Fruit fly (Drosophila melanogaster) whole organism, embryonic: ENCODE results near the gene spas.

Source experiments
- Antp ChIP-seq: fragments of 200-800 bp; sonication (Bioruptor generic); optimal IDR thresholded peaks from 3 replicates; lab custom pipeline; 2016; ENCODE audit warnings: missing biosample characterization, missing genetic modification characterization
- Atf3 ChIP-seq: fragments of 200-800 bp; sonication (Bioruptor generic); optimal IDR thresholded peaks from 3 replicates; lab custom pipeline; 2016; ENCODE audit warnings: missing biosample characterization, missing genetic modification characterization
- Bteb2 ChIP-seq: fragments of 200-800 bp; sonication (Bioruptor generic); optimal IDR thresholded peaks from 2 replicates; lab custom pipeline; 2016; ENCODE audit warnings: missing biosample characterization, missing genetic modification characterization
- CG10565 ChIP-seq: fragments of 200-800 bp; sonication (Bioruptor generic); optimal IDR thresholded peaks from 3 replicates; lab custom pipeline; 2016; ENCODE audit warnings: missing biosample characterization, mild to moderate bottlenecking, missing genetic modification characterization
- CG11456 ChIP-seq: fragments of 200-800 bp; sonication (Bioruptor generic); IDR thresholded peaks from 3 replicates; pipeline ENCODE4 v1.3.6; 2022; ENCODE audit warnings: missing biosample characterization, missing genetic modification characterization
- CG13287 ChIP-seq: fragments of 200-800 bp; sonication (Bioruptor generic); IDR thresholded peaks from 2 replicates; pipeline ENCODE4 v1.3.6; 2022; ENCODE audit warnings: missing biosample characterization, missing genetic modification characterization; ENCODE audit not compliant: partially characterized antibody
- CG14710 ChIP-seq: fragments of 200-800 bp; sonication (Bioruptor generic); optimal IDR thresholded peaks from 3 replicates; lab custom pipeline; 2019; ENCODE audit warnings: missing biosample characterization, mild to moderate bottlenecking, missing genetic modification characterization, moderate library complexity
- CG15479 ChIP-seq: fragments of 200-800 bp; sonication (Bioruptor generic); optimal IDR thresholded peaks from 3 replicates; lab custom pipeline; 2019; ENCODE audit warnings: missing biosample characterization, mild to moderate bottlenecking, missing genetic modification characterization, moderate library complexity
- CG17359 ChIP-seq: fragments of 200-800 bp; sonication (Bioruptor generic); optimal IDR thresholded peaks from 3 replicates; lab custom pipeline; 2018; ENCODE audit warnings: missing biosample characterization, mild to moderate bottlenecking, missing genetic modification characterization, moderate library complexity
- CG18262 ChIP-seq: fragments of 200-800 bp; optimal IDR thresholded peaks from 3 replicates; lab custom pipeline; 2019; ENCODE audit warnings: missing biosample characterization, mild to moderate bottlenecking, missing genetic modification characterization, moderate library complexity
- CG18476 ChIP-seq: fragments of 200-800 bp; sonication (Bioruptor generic); optimal IDR thresholded peaks from 2 replicates; lab custom pipeline; 2016; ENCODE audit warnings: missing biosample characterization, mild to moderate bottlenecking, missing genetic modification characterization
- CG2116 ChIP-seq: fragments of 200-800 bp; sonication (Bioruptor generic); optimal IDR thresholded peaks from 3 replicates; lab custom pipeline; 2018; ENCODE audit warnings: missing biosample characterization, mild to moderate bottlenecking, missing genetic modification characterization
- CG30403 ChIP-seq: fragments of 200-800 bp; sonication (Bioruptor generic); optimal IDR thresholded peaks from 3 replicates; lab custom pipeline; 2016; ENCODE audit warnings: missing biosample characterization, missing genetic modification characterization
- CG31224 ChIP-seq: fragments of 200-800 bp; sonication (Bioruptor generic); IDR thresholded peaks from 2 replicates; pipeline ENCODE4 v1.3.6; 2022; ENCODE audit warnings: missing biosample characterization, missing genetic modification characterization
- CG31441 ChIP-seq: fragments of 200-800 bp; sonication (Bioruptor generic); IDR thresholded peaks from 2 replicates; pipeline ENCODE4 v1.3.6; 2022; ENCODE audit warnings: missing biosample characterization, missing genetic modification characterization
- CG3407 ChIP-seq: fragments of 200-800 bp; sonication (Bioruptor generic); optimal IDR thresholded peaks from 2 replicates; lab custom pipeline; 2018; ENCODE audit warnings: missing biosample characterization, mild to moderate bottlenecking, missing genetic modification characterization
- CG3726 ChIP-seq: fragments of 200-800 bp; sonication (Bioruptor generic); IDR thresholded peaks from 3 replicates; pipeline ENCODE4, ENCODE4 v1.3.6; 2022; ENCODE audit warnings: missing biosample characterization, missing genetic modification characterization
- CG5180 ChIP-seq: fragments of 200-800 bp; sonication (Bioruptor generic); optimal IDR thresholded peaks from 3 replicates; lab custom pipeline; 2017; ENCODE audit warnings: missing biosample characterization, missing genetic modification characterization, mild to moderate bottlenecking, moderate library complexity, missing genetic modification reagents
- CG6175 ChIP-seq: fragments of 200-800 bp; sonication (Bioruptor generic); IDR thresholded peaks from 3 replicates; pipeline ENCODE4 v1.3.6; 2022; ENCODE audit warnings: missing biosample characterization, missing genetic modification characterization
- CG8478 ChIP-seq: fragments of >200 bp; optimal IDR thresholded peaks from 2 replicates; lab custom pipeline; 2018
- CG9437 ChIP-seq: fragments of 200-800 bp; sonication (Bioruptor generic); optimal IDR thresholded peaks from 2 replicates; lab custom pipeline; 2018; ENCODE audit warnings: missing biosample characterization, mild to moderate bottlenecking, missing genetic modification characterization
- CG9727 ChIP-seq: fragments of 200-800 bp; sonication (Bioruptor generic); optimal IDR thresholded peaks from 3 replicates; lab custom pipeline; 2017; ENCODE audit warnings: missing biosample characterization, mild to moderate bottlenecking, missing genetic modification characterization
- Camta ChIP-seq: fragments of 200-800 bp; sonication (Bioruptor generic); optimal IDR thresholded peaks from 2 replicates; lab custom pipeline; 2016; ENCODE audit warnings: missing biosample characterization, missing genetic modification characterization
- CkIIα-i1 ChIP-seq: fragments of 200-800 bp; sonication (Bioruptor generic); IDR thresholded peaks from 2 replicates; pipeline ENCODE4 v1.3.6; 2022; ENCODE audit warnings: missing biosample characterization, missing genetic modification characterization
- Doc3 ChIP-seq: fragments of 200-800 bp; sonication (Bioruptor generic); IDR thresholded peaks from 3 replicates; pipeline ENCODE4 v1.3.6; 2022; ENCODE audit warnings: missing biosample characterization, missing genetic modification characterization; ENCODE audit not compliant: partially characterized antibody
- Gug ChIP-seq: fragments of 200-800 bp; sonication (Bioruptor generic); IDR thresholded peaks from 4 replicates; pipeline ENCODE4 v1.3.6; 2022; ENCODE audit warnings: missing biosample characterization, missing genetic modification characterization
- Hr3 ChIP-seq: fragments of 200-800 bp; sonication (Bioruptor generic); optimal IDR thresholded peaks from 3 replicates; lab custom pipeline; 2016; ENCODE audit warnings: missing biosample characterization, missing genetic modification characterization
- MTF-1 ChIP-seq: fragments of 200-800 bp; sonication (Bioruptor generic); optimal IDR thresholded peaks from 2 replicates; lab custom pipeline; 2018; ENCODE audit warnings: missing biosample characterization, mild to moderate bottlenecking, missing genetic modification characterization, borderline replicate concordance
- Mad ChIP-seq: fragments of 200-800 bp; sonication (Bioruptor generic); optimal IDR thresholded peaks from 2 replicates; lab custom pipeline; 2016; ENCODE audit warnings: missing biosample characterization, missing genetic modification characterization
- Max ChIP-seq: fragments of 200-800 bp; sonication (Bioruptor generic); optimal IDR thresholded peaks from 2 replicates; lab custom pipeline; 2016; ENCODE audit warnings: missing biosample characterization, mild to moderate bottlenecking, missing genetic modification characterization
- NFAT ChIP-seq: fragments of 200-800 bp; sonication (Bioruptor generic); IDR thresholded peaks from 2 replicates; pipeline ENCODE4 v1.3.6; 2022; ENCODE audit warnings: missing biosample characterization, missing genetic modification characterization
- Pdp1 ChIP-seq, 2 experiments: fragments of 200-800 bp; sonication (Bioruptor generic); optimal IDR thresholded peaks; 3 replicates each; lab custom pipeline; 2016; ENCODE audit warnings: missing biosample characterization in 2 of 2, missing genetic modification characterization in 2 of 2, mild to moderate bottlenecking in 1 of 2, moderate library complexity in 1 of 2
- Six4 ChIP-seq: fragments of 200-800 bp; sonication (Bioruptor generic); optimal IDR thresholded peaks from 2 replicates; lab custom pipeline; 2016; ENCODE audit warnings: missing biosample characterization, missing genetic modification characterization
- Sry-β ChIP-seq: fragments of 200-800 bp; sonication (Bioruptor generic); optimal IDR thresholded peaks from 2 replicates; lab custom pipeline; 2018; ENCODE audit warnings: missing biosample characterization, mild to moderate bottlenecking, missing genetic modification characterization, moderate library complexity
- Trl ChIP-seq, 3 experiments: fragments of >200 bp in 2 of 3; fragments of 200-800 bp in 1 of 3; sonication (Bioruptor generic) in 1 of 3; optimal IDR thresholded peaks; 2 replicates in 1 of 3; 3 replicates in 2 of 3; lab custom pipeline; 2016 to 2017; ENCODE audit warnings: missing biosample characterization in 1 of 3, missing genetic modification characterization in 1 of 3
- ab ChIP-seq: fragments of 200-800 bp; sonication (Bioruptor generic); optimal IDR thresholded peaks from 2 replicates; lab custom pipeline; 2016; ENCODE audit warnings: missing biosample characterization, missing genetic modification characterization
- ash1 ChIP-seq: fragments of 200-800 bp; sonication (Bioruptor generic); optimal IDR thresholded peaks from 2 replicates; lab custom pipeline; 2018; ENCODE audit warnings: missing biosample characterization, mild to moderate bottlenecking, missing genetic modification characterization
- dmrt11E ChIP-seq: fragments of 200-800 bp; sonication (Bioruptor generic); optimal IDR thresholded peaks from 3 replicates; lab custom pipeline; 2018; ENCODE audit warnings: missing biosample characterization, mild to moderate bottlenecking, missing genetic modification characterization, moderate library complexity
- esg ChIP-seq: fragments of 200-800 bp; sonication (Bioruptor generic); conservative IDR thresholded peaks from 2 replicates; pipeline ENCODE4 v1.3.6; 2022; ENCODE audit warnings: missing biosample characterization, missing genetic modification characterization
- fd96Cb ChIP-seq: fragments of 200-800 bp; sonication (Bioruptor generic); optimal IDR thresholded peaks from 2 replicates; lab custom pipeline; 2018; ENCODE audit warnings: missing biosample characterization, mild to moderate bottlenecking, missing genetic modification characterization, moderate library complexity
- gsb-n ChIP-seq: fragments of 200-800 bp; sonication (Bioruptor generic); optimal IDR thresholded peaks from 3 replicates; lab custom pipeline; 2018; ENCODE audit warnings: missing biosample characterization, mild to moderate bottlenecking, missing genetic modification characterization
- kay ChIP-seq: fragments of 200-800 bp; sonication (Bioruptor generic); optimal IDR thresholded peaks from 2 replicates; lab custom pipeline; 2016; ENCODE audit warnings: missing biosample characterization, missing genetic modification characterization
- salm ChIP-seq: fragments of 200-800 bp; sonication (Bioruptor generic); optimal IDR thresholded peaks from 2 replicates; lab custom pipeline; 2018; ENCODE audit warnings: missing biosample characterization, mild to moderate bottlenecking, missing genetic modification characterization
- sisA ChIP-seq: fragments of 200-800 bp; sonication (Bioruptor generic); IDR thresholded peaks from 2 replicates; pipeline ENCODE4 v1.3.6; 2022; ENCODE audit warnings: missing biosample characterization, missing genetic modification characterization
- sob ChIP-seq: fragments of 200-800 bp; sonication (Bioruptor generic); IDR thresholded peaks from 2 replicates; pipeline ENCODE4 v1.3.6; 2022; ENCODE audit warnings: missing biosample characterization, missing genetic modification characterization
- tio ChIP-seq: fragments of 200-800 bp; sonication (Bioruptor generic); optimal IDR thresholded peaks from 2 replicates; lab custom pipeline; 2017; ENCODE audit warnings: missing biosample characterization, missing genetic modification characterization, inconsistent platforms
- toy ChIP-seq: fragments of 200-800 bp; sonication (Bioruptor generic); IDR thresholded peaks from 2 replicates; pipeline ENCODE4 v1.3.6; 2022; ENCODE audit warnings: missing biosample characterization, missing genetic modification characterization
- zen ChIP-seq: fragments of 200-800 bp; sonication (Bioruptor generic); optimal IDR thresholded peaks from 3 replicates; lab custom pipeline; 2018; ENCODE audit warnings: missing biosample characterization, mild to moderate bottlenecking, missing genetic modification characterization, moderate library complexity

The spas gene

dm6 chr3R:23992823-23993797 lies 44.9 kb upstream of the spas start, which contains the start of the genes Epp and Rab7 (continued):
- peak; percentile 60 for TF ChIP-seq zen (tag; lab: Kevin White, UChicago)
- TF ChIP-seq CG2116 (GFP tag; lab: Kevin White, UChicago), result peak; percentile 95
- peak; percentile 48 for TF ChIP-seq Mad
- peak; percentile 5 for TF ChIP-seq Camta
- TF ChIP-seq CG18476, result no peak
- TF ChIP-seq CG3407, result no peak
- no peak; the same call in 3 of the 4 replicates for TF ChIP-seq Gug (GFP tag; lab: Robert Waterston, UW)
- no peak for TF ChIP-seq ab
- no peak for TF ChIP-seq CG8478 (lab: Kevin White, UChicago)
- peak; percentile 22 for TF ChIP-seq CG9437 (GFP tag; lab: Kevin White, UChicago)
- peak; percentile 70 for TF ChIP-seq CG14710 (tag; lab: Kevin White, UChicago)
- no peak for TF ChIP-seq CkIIα-i1 (GFP tag; lab: Robert Waterston, UW)
- TF ChIP-seq Doc3 (GFP tag; lab: Robert Waterston, UW), result peak; percentile 84
- TF ChIP-seq CG3726 (GFP tag; lab: Robert Waterston, UW), result no peak
- TF ChIP-seq sisA (GFP tag; lab: Robert Waterston, UW), result peak; percentile 22; the same call in 1 of the 2 replicates
- peak; percentile 50 to 89 for TF ChIP-seq Pdp1 (GFP tag; optimal IDR thresholded peaks at IDR 0.05; lab: Kevin White, UChicago)
- no peak for TF ChIP-seq Atf3 (GFP tag; lab: Kevin White, UChicago)
- TF ChIP-seq Hr3 (GFP tag; lab: Kevin White, UChicago), result peak; percentile 39
- TF ChIP-seq CG18262, result peak; percentile 15
- no peak for TF ChIP-seq tio (GFP tag; lab: Kevin White, UChicago)
- TF ChIP-seq toy (GFP tag; lab: Robert Waterston, UW), result no peak
- no peak for TF ChIP-seq Six4 (GFP tag; lab: Kevin White, UChicago)
- no peak for TF ChIP-seq CG15479 (GFP tag; lab: Kevin White, UChicago)
- peak; percentile 51 for TF ChIP-seq Antp (GFP tag; lab: Kevin White, UChicago)
- TF ChIP-seq CG5180 (GFP tag; lab: Kevin White, UChicago), result no peak
- peak; percentile 57 for TF ChIP-seq kay
- TF ChIP-seq CG6175 (GFP tag; lab: Robert Waterston, UW), result no peak
- no peak for TF ChIP-seq MTF-1 (GFP tag; lab: Kevin White, UChicago)
- TF ChIP-seq CG11456 (GFP tag; lab: Robert Waterston, UW), result 0 out of 3 replicates have a peak, but pooled peaks have one; percentile 44
- no peak for TF ChIP-seq esg (GFP tag; lab: Robert Waterston, UW)
- TF ChIP-seq salm, result no peak
- no peak for TF ChIP-seq CG10565
- TF ChIP-seq NFAT (GFP tag; lab: Robert Waterston, UW), result peak; percentile 66; the same call in 1 of the 2 replicates
- peak; percentile 91 for TF ChIP-seq CG13287 (GFP tag; lab: Robert Waterston, UW)
- no peak for TF ChIP-seq dmrt11E (tag; lab: Kevin White, UChicago)
- TF ChIP-seq Bteb2 (GFP tag; lab: Kevin White, UChicago), result peak; percentile 59
- no peak for TF ChIP-seq fd96Cb (tag; lab: Kevin White, UChicago)
- TF ChIP-seq CG17359 (tag; lab: Kevin White, UChicago), result no peak
- peak; percentile 1 for TF ChIP-seq Max (GFP tag; lab: Kevin White, UChicago)
- peak; percentile 32 for TF ChIP-seq CG30403 (GFP tag; lab: Kevin White, UChicago)
- TF ChIP-seq gsb-n (tag; lab: Kevin White, UChicago), result no peak
- TF ChIP-seq Trl (optimal IDR thresholded peaks at IDR 0.05; lab: Kevin White, UChicago), result peak in 1 of 2 experiments; percentile 5
- TF ChIP-seq Trl (GFP tag; optimal IDR thresholded peaks at IDR 0.05; lab: Kevin White, UChicago), result peak; percentile 51
- TF ChIP-seq ash1 (GFP tag; lab: Kevin White, UChicago), result peak; percentile 29
- TF ChIP-seq Sry-β (GFP tag; lab: Kevin White, UChicago), result peak; percentile 23
- no peak for TF ChIP-seq CG9727 (GFP tag; lab: Kevin White, UChicago)
- peak; percentile 82 for TF ChIP-seq sob
- TF ChIP-seq CG31224 (GFP tag; lab: Robert Waterston, UW), result peak; percentile 52
- TF ChIP-seq CG31441, result no peak; the same call in 1 of the 2 replicates
